Fruit fly (Drosophila melanogaster) whole organism, embryonic: ENCODE measurements around the gene Gr22c.

Experiments
- Atf3 ChIP-seq: fragments of 200-800 bp; sonication (Bioruptor generic); optimal IDR thresholded peaks from 3 replicates; lab custom pipeline; 2016; ENCODE audit warnings: missing biosample characterization, missing genetic modification characterization
- Awh ChIP-seq: fragments of 200-800 bp; sonication (Bioruptor generic); IDR thresholded peaks from 2 replicates; pipeline ENCODE4, ENCODE4 v1.3.6; 2022; ENCODE audit warnings: missing biosample characterization, missing genetic modification characterization
- BEAF-32 ChIP-seq: fragments of 200-800 bp; sonication (Bioruptor generic); optimal IDR thresholded peaks from 3 replicates; lab custom pipeline; 2017; ENCODE audit warnings: missing biosample characterization, missing genetic modification characterization, mild to moderate bottlenecking, moderate library complexity, missing genetic modification reagents
- CG10209 ChIP-seq: fragments of 200-800 bp; sonication (Bioruptor generic); optimal IDR thresholded peaks from 3 replicates; lab custom pipeline; 2017; ENCODE audit warnings: missing biosample characterization, mild to moderate bottlenecking, missing genetic modification characterization, missing genetic modification reagents
- CG10366 ChIP-seq: fragments of 200-800 bp; sonication (Bioruptor generic); IDR thresholded peaks from 2 replicates; pipeline ENCODE4 v1.3.6; 2022; ENCODE audit warnings: missing biosample characterization, missing genetic modification characterization
- CG11560 ChIP-seq: fragments of 200-800 bp; sonication (Bioruptor generic); IDR thresholded peaks from 3 replicates; pipeline ENCODE4 v1.3.6; 2022; ENCODE audit warnings: missing biosample characterization, missing genetic modification characterization
- CG16813 ChIP-seq: fragments of 200-800 bp; sonication (Bioruptor generic); IDR thresholded peaks from 3 replicates; pipeline ENCODE4 v1.3.6; 2022; ENCODE audit warnings: missing biosample characterization, missing genetic modification characterization; ENCODE audit not compliant: partially characterized antibody
- CG2116 ChIP-seq: fragments of 200-800 bp; sonication (Bioruptor generic); optimal IDR thresholded peaks from 3 replicates; lab custom pipeline; 2018; ENCODE audit warnings: missing biosample characterization, mild to moderate bottlenecking, missing genetic modification characterization
- CG2129 ChIP-seq: fragments of 200-800 bp; sonication (Bioruptor generic); IDR thresholded peaks from 2 replicates; pipeline ENCODE4 v1.3.6; 2022; ENCODE audit warnings: missing biosample characterization, missing genetic modification characterization; ENCODE audit not compliant: partially characterized antibody
- CG2202 ChIP-seq: fragments of 200-800 bp; sonication (Bioruptor generic); optimal IDR thresholded peaks from 2 replicates; lab custom pipeline; 2018; ENCODE audit warnings: missing biosample characterization, mild to moderate bottlenecking, missing genetic modification characterization
- CG4820 ChIP-seq: fragments of 200-800 bp; sonication (Bioruptor generic); optimal IDR thresholded peaks from 3 replicates; lab custom pipeline; 2016; ENCODE audit warnings: missing biosample characterization, missing genetic modification characterization
- CG4854 ChIP-seq: fragments of 200-800 bp; sonication (Bioruptor generic); optimal IDR thresholded peaks from 2 replicates; lab custom pipeline; 2016; ENCODE audit warnings: missing biosample characterization, missing genetic modification characterization, inconsistent platforms
- CG6813 ChIP-seq: fragments of 200-800 bp; sonication (Bioruptor generic); optimal IDR thresholded peaks from 2 replicates; lab custom pipeline; 2017; ENCODE audit warnings: missing biosample characterization, missing genetic modification characterization, mild to moderate bottlenecking, moderate library complexity, missing genetic modification reagents
- CG7271 ChIP-seq: fragments of 200-800 bp; sonication (Bioruptor generic); optimal IDR thresholded peaks from 2 replicates; lab custom pipeline; 2018; ENCODE audit warnings: missing biosample characterization, mild to moderate bottlenecking, missing genetic modification characterization, moderate library complexity
- CG7839 ChIP-seq: fragments of 200-800 bp; sonication (Bioruptor generic); optimal IDR thresholded peaks from 3 replicates; lab custom pipeline; 2018; ENCODE audit warnings: missing biosample characterization, mild to moderate bottlenecking, missing genetic modification characterization, moderate library complexity
- CG8290 ChIP-seq, 3 experiments: fragments of 200-800 bp; sonication (Bioruptor generic); optimal IDR thresholded peaks; 2 replicates each; lab custom pipeline; 2016 to 2019; ENCODE audit warnings: missing biosample characterization in 3 of 3, missing genetic modification characterization in 3 of 3, mild to moderate bottlenecking in 2 of 3, moderate library complexity in 1 of 3
- CG8478 ChIP-seq: fragments of >200 bp; optimal IDR thresholded peaks from 2 replicates; lab custom pipeline; 2018
- D ChIP-seq, 2 experiments: fragments of 200-800 bp in 1 of 2; fragments of >200 bp in 1 of 2; sonication (Bioruptor generic) in 1 of 2; optimal IDR thresholded peaks; 2 replicates in 1 of 2; 3 replicates in 1 of 2; lab custom pipeline; 2017; ENCODE audit warnings: mild to moderate bottlenecking in 1 of 2, missing biosample characterization in 1 of 2, missing genetic modification characterization in 1 of 2, missing genetic modification reagents in 1 of 2
- Drgx ChIP-seq: fragments of 200-800 bp; sonication (Bioruptor generic); IDR thresholded peaks from 2 replicates; pipeline ENCODE4 v1.3.6; 2022; ENCODE audit warnings: missing biosample characterization, missing genetic modification characterization
- E2f1 ChIP-seq: fragments of 200-800 bp; sonication (Bioruptor generic); IDR thresholded peaks from 2 replicates; pipeline ENCODE4 v1.3.6; 2022; ENCODE audit warnings: missing biosample characterization, missing genetic modification characterization
- Hand ChIP-seq: fragments of 200-800 bp; sonication (Bioruptor generic); optimal IDR thresholded peaks from 2 replicates; lab custom pipeline; 2017; ENCODE audit warnings: mild to moderate bottlenecking, missing biosample characterization, missing genetic modification reagents, missing genetic modification characterization
- Hsf ChIP-seq: fragments of 200-800 bp; sonication (Bioruptor generic); optimal IDR thresholded peaks from 3 replicates; lab custom pipeline; 2016; ENCODE audit warnings: missing biosample characterization, missing genetic modification characterization
- Med ChIP-seq: fragments of 200-800 bp; sonication (Bioruptor generic); peaks from one replicate; lab custom pipeline; 2016; ENCODE audit warnings: missing biosample characterization, missing genetic modification characterization, mild to moderate bottlenecking, inconsistent platforms, moderate library complexity
- NC2α ChIP-seq: fragments of 200-800 bp; sonication (Bioruptor generic); optimal IDR thresholded peaks from 2 replicates; lab custom pipeline; 2016; ENCODE audit warnings: missing biosample characterization, missing genetic modification characterization
- NfI ChIP-seq: fragments of 200-800 bp; sonication (Bioruptor generic); optimal IDR thresholded peaks from 3 replicates; lab custom pipeline; 2018; ENCODE audit warnings: missing biosample characterization, mild to moderate bottlenecking, missing genetic modification characterization, moderate library complexity
- Optix ChIP-seq: fragments of 200-800 bp; sonication (Bioruptor generic); IDR thresholded peaks from 3 replicates; pipeline ENCODE4 v1.3.6; 2022; ENCODE audit warnings: missing biosample characterization, missing genetic modification characterization
- Sry-δ ChIP-seq: fragments of 200-800 bp; sonication (Bioruptor generic); optimal IDR thresholded peaks from 2 replicates; lab custom pipeline; 2016; ENCODE audit warnings: missing biosample characterization, missing genetic modification characterization
- Xrp1 ChIP-seq: fragments of 200-800 bp; sonication (Bioruptor generic); IDR thresholded peaks from 2 replicates; pipeline ENCODE4 v1.3.6; 2022; ENCODE audit warnings: missing biosample characterization, missing genetic modification characterization
- ab ChIP-seq: fragments of 200-800 bp; sonication (Bioruptor generic); optimal IDR thresholded peaks from 2 replicates; lab custom pipeline; 2016; ENCODE audit warnings: missing biosample characterization, missing genetic modification characterization
- caup ChIP-seq: fragments of 200-800 bp; sonication (Bioruptor generic); optimal IDR thresholded peaks from 3 replicates; lab custom pipeline; 2017; ENCODE audit warnings: missing biosample characterization, mild to moderate bottlenecking, missing genetic modification characterization, moderate library complexity; ENCODE audit not compliant: severe bottlenecking
- cg ChIP-seq: fragments of 200-800 bp; sonication (Bioruptor generic); optimal IDR thresholded peaks from 3 replicates; lab custom pipeline; 2019; ENCODE audit warnings: missing biosample characterization, mild to moderate bottlenecking, missing genetic modification characterization, moderate library complexity
- ci ChIP-seq: fragments of 200-800 bp; sonication (Bioruptor generic); IDR thresholded peaks from 3 replicates; pipeline ENCODE4 v1.3.6; 2022; ENCODE audit warnings: missing biosample characterization, missing genetic modification characterization
- da ChIP-seq: fragments of 200-800 bp; sonication (Bioruptor generic); optimal IDR thresholded peaks from 2 replicates; lab custom pipeline; 2016; ENCODE audit warnings: missing biosample characterization, missing genetic modification characterization
- dimm ChIP-seq: fragments of 200-800 bp; sonication (Bioruptor generic); IDR thresholded peaks from 2 replicates; pipeline ENCODE4 v1.3.6; 2022; ENCODE audit warnings: missing biosample characterization, missing genetic modification characterization
- fd64A ChIP-seq: fragments of 200-800 bp; sonication (Bioruptor generic); optimal IDR thresholded peaks from 3 replicates; lab custom pipeline; 2018; ENCODE audit warnings: missing biosample characterization, mild to moderate bottlenecking, missing genetic modification characterization
- fu2 ChIP-seq: fragments of 200-800 bp; sonication (Bioruptor generic); optimal IDR thresholded peaks from 2 replicates; lab custom pipeline; 2016; ENCODE audit warnings: missing biosample characterization, missing genetic modification characterization
- gce ChIP-seq: fragments of 200-800 bp; sonication (Bioruptor generic); IDR thresholded peaks from 3 replicates; pipeline ENCODE4 v1.3.6; 2022; ENCODE audit warnings: missing biosample characterization, missing genetic modification characterization
- gfzf ChIP-seq: fragments of 200-800 bp; sonication (Bioruptor generic); optimal IDR thresholded peaks from 2 replicates; lab custom pipeline; 2016; ENCODE audit warnings: missing biosample characterization, mild to moderate bottlenecking, missing genetic modification characterization, moderate library complexity
- p53 ChIP-seq: fragments of 200-800 bp; sonication (Bioruptor generic); optimal IDR thresholded peaks from 2 replicates; lab custom pipeline; 2016; ENCODE audit warnings: missing biosample characterization, missing genetic modification characterization
- pb ChIP-seq: fragments of 200-800 bp; sonication (Bioruptor generic); optimal IDR thresholded peaks from 3 replicates; lab custom pipeline; 2016; ENCODE audit warnings: missing biosample characterization, missing genetic modification characterization
- pum ChIP-seq: fragments of 200-800 bp; sonication (Bioruptor generic); optimal IDR thresholded peaks from 2 replicates; lab custom pipeline; 2016; ENCODE audit warnings: missing biosample characterization, missing genetic modification characterization
- pzg ChIP-seq: fragments of 200-800 bp; sonication (Bioruptor generic); optimal IDR thresholded peaks from 3 replicates; lab custom pipeline; 2018; ENCODE audit warnings: missing biosample characterization, mild to moderate bottlenecking, missing genetic modification characterization, moderate library complexity
- ro ChIP-seq: fragments of 200-800 bp; sonication (Bioruptor generic); IDR thresholded peaks from 2 replicates; pipeline ENCODE4 v1.3.6; 2022; ENCODE audit warnings: missing biosample characterization, missing genetic modification characterization
- slbo ChIP-seq: fragments of 200-800 bp; sonication (Bioruptor generic); IDR thresholded peaks from 2 replicates; pipeline ENCODE4 v1.3.6; 2022; ENCODE audit warnings: missing biosample characterization, missing genetic modification characterization
- slp2 ChIP-seq: fragments of 200-800 bp; sonication (Bioruptor generic); optimal IDR thresholded peaks from 2 replicates; lab custom pipeline; 2016; ENCODE audit warnings: missing biosample characterization, missing genetic modification characterization
- tin ChIP-seq: fragments of 200-800 bp; sonication (Bioruptor generic); optimal IDR thresholded peaks from 3 replicates; lab custom pipeline; 2016; ENCODE audit warnings: missing biosample characterization, missing genetic modification characterization
- toy ChIP-seq: fragments of 200-800 bp; sonication (Bioruptor generic); IDR thresholded peaks from 2 replicates; pipeline ENCODE4 v1.3.6; 2022; ENCODE audit warnings: missing biosample characterization, missing genetic modification characterization
- twi ChIP-seq: fragments of 200-800 bp; optimal IDR thresholded peaks from 2 replicates; lab custom pipeline; 2019; ENCODE audit warnings: missing biosample characterization, mild to moderate bottlenecking, missing genetic modification characterization, moderate library complexity
- unpg ChIP-seq: fragments of 200-800 bp; sonication (Bioruptor generic); optimal IDR thresholded peaks from 3 replicates; lab custom pipeline; 2018; ENCODE audit warnings: missing biosample characterization, mild to moderate bottlenecking, missing genetic modification characterization, moderate library complexity
- vfl ChIP-seq: fragments of 200-800 bp; sonication (Bioruptor generic); optimal IDR thresholded peaks from 2 replicates; lab custom pipeline; 2016; ENCODE audit warnings: missing biosample characterization, missing genetic modification characterization

The Gr22c gene

dm6 chr2L:1837717-1838368 lies 46.2 kb upstream of the Gr22c start (continued):
- TF ChIP-seq pum (GFP tag; lab: Kevin White, UChicago) (no peak), ci (GFP tag; lab: Robert Waterston, UW) (peak; percentile 70; the same call in 2 of the 3 replicates), CG10366 (GFP tag; lab: Robert Waterston, UW) (peak; percentile 42), p53 (GFP tag; lab: Kevin White, UChicago) (no peak), unpg (GFP tag; lab: Kevin White, UChicago) (peak; percentile 37), ro (no peak), gce (no peak), twi (tag; lab: Kevin White, UChicago) (no peak), CG7839 (tag; lab: Kevin White, UChicago) (peak; percentile 46), CG4854 (GFP tag; lab: Kevin White, UChicago) (no peak), dimm (GFP tag; lab: Robert Waterston, UW) (no peak), CG11560 (tag; lab: Robert Waterston, UW) (no peak), CG8290 (GFP tag; optimal IDR thresholded peaks at IDR 0.05; lab: Kevin White, UChicago) (no peak), CG8290 (tag; optimal IDR thresholded peaks at IDR 0.05; lab: Kevin White, UChicago) (peak in 1 of 2 experiments; percentile 73), da (no peak), CG2202 (tag; lab: Kevin White, UChicago) (no peak), Med (peak; percentile 83), CG2116 (no peak), BEAF-32 (GFP tag; lab: Kevin White, UChicago) (no peak), pb (GFP tag; lab: Kevin White, UChicago) (no peak), fd64A (GFP tag; lab: Kevin White, UChicago) (no peak), Drgx (GFP tag; lab: Robert Waterston, UW) (no peak), CG8478 (lab: Kevin White, UChicago) (no peak), CG16813 (GFP tag; lab: Robert Waterston, UW) (no peak), Hand (peak; percentile 49), Atf3 (GFP tag; lab: Kevin White, UChicago) (no peak), CG7271 (tag; lab: Kevin White, UChicago) (no peak), ab (GFP tag; lab: Kevin White, UChicago) (no peak), cg (GFP tag; lab: Kevin White, UChicago) (no peak), fu2 (GFP tag; lab: Kevin White, UChicago) (peak; percentile 3), Sry-δ (no peak), CG10209 (GFP tag; lab: Kevin White, UChicago) (peak; percentile 6), toy (GFP tag; lab: Robert Waterston, UW) (no peak), vfl (no peak), Hsf (peak; percentile 4), Optix (GFP tag; lab: Robert Waterston, UW) (no peak), Xrp1 (GFP tag; lab: Robert Waterston, UW) (no peak), CG2129 (GFP tag; lab: Robert Waterston, UW) (no peak), D (optimal IDR thresholded peaks at IDR 0.05; lab: Kevin White, UChicago) (no peak), D (GFP tag; optimal IDR thresholded peaks at IDR 0.05; lab: Kevin White, UChicago) (no peak), slbo (GFP tag; lab: Robert Waterston, UW) (peak; percentile 53), slp2 (GFP tag; lab: Kevin White, UChicago) (no peak), CG4820 (no peak), tin (peak; percentile 24), NfI (GFP tag; lab: Kevin White, UChicago) (peak; percentile 50), caup (peak; percentile 46), Awh (GFP tag; lab: Robert Waterston, UW) (no peak), NC2α (GFP tag; lab: Kevin White, UChicago) (no peak), E2f1 (GFP tag; lab: Robert Waterston, UW) (no peak; the same call in 1 of the 2 replicates), CG6813 (GFP tag; lab: Kevin White, UChicago) (peak; percentile 13), gfzf (GFP tag; lab: Kevin White, UChicago) (no peak), pzg (GFP tag; lab: Kevin White, UChicago) (no peak)
